Worm (Caenorhabditis elegans): ENCODE results near the gene R09F10.1.
A peak's percentile ranks its signal among the peaks of the same experiment; 100 is the strongest.

R09F10.1 gene

DNA sequence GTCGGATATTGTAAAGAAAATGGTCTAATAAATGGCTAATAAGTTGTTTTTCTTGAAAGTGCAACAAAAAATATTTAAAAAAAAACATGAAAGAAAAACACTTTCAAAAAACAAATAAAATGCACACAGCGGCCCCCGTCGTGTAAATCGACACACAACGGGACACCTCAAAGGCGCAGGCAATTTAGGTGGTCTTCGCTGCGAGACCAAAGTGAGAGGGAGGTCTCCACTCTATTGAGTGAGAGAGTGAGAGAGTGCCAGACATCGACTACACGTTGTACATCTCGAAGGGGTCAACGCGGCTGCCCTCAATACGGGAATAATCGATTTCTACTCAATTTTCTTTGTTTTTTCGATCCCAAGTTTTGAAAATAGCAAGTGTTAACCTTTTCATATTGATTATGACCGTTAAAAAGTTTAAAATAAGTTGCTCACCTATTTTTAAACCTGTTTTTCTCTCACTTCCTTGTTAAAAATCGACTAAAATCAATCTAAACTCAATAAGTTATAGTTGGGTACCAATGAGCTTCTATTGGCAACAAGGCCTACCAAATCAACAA lies 36.6 kb upstream of the R09F10.1 start, which contains the start of gene sec-16A.2 (continued):
- TF ChIP-seq mxl-2 (GFP tag; conservative IDR thresholded peaks at IDR 0.05) (no peak), nhr-42 (GFP tag; IDR thresholded peaks at IDR 0.05) (0 out of 2 replicates have a peak, but pooled peaks have one; percentile 16), T26A8.4 (GFP tag; IDR thresholded peaks at IDR 0.05) (no peak), spr-3 (GFP tag; optimal IDR thresholded peaks at IDR 0.05) (no peak), rbr-2 (tag; optimal IDR thresholded peaks at IDR 0.05) (peak; percentile 61), lin-38 (GFP tag; IDR thresholded peaks at IDR 0.05) (no peak), hmg-1.1 (GFP tag; IDR thresholded peaks at IDR 0.05) (peak; percentile 79), cey-2 (tag; optimal IDR thresholded peaks at IDR 0.05; ENCODE audit: borderline replicate concordance, insufficient read depth) (no peak), attf-4 (tag; optimal IDR thresholded peaks at IDR 0.05) (no peak), aly-2 (tag; optimal IDR thresholded peaks at IDR 0.05) (no peak), mes-2 (tag; optimal IDR thresholded peaks at IDR 0.05; ENCODE audit: poor library complexity, severe bottlenecking) (peak; percentile 75), lin-13 (GFP tag; optimal IDR thresholded peaks at IDR 0.05) (peak; percentile 77), ZK546.5 (tag; optimal IDR thresholded peaks at IDR 0.05) (no peak), aha-1 (tag) (peak; percentile 97), pha-4 (GFP tag; IDR thresholded peaks at IDR 0.05) (no peak), pha-4 (tag; optimal IDR thresholded peaks at IDR 0.05) (peak; percentile 64), php-3 (GFP tag; IDR thresholded peaks at IDR 0.05) (no peak), daf-12 (tag; optimal IDR thresholded peaks at IDR 0.05) (no peak), T20F7.1 (GFP tag; optimal IDR thresholded peaks at IDR 0.05) (no peak), F44E2.7 (GFP tag; IDR thresholded peaks at IDR 0.05) (no peak), sdz-12 (GFP tag; optimal IDR thresholded peaks at IDR 0.05) (no peak), dmd-8 (GFP tag; IDR thresholded peaks at IDR 0.05) (no peak), zip-2 (tag; optimal IDR thresholded peaks at IDR 0.05) (no peak), R02D3.7 (tag; optimal IDR thresholded peaks at IDR 0.05) (no peak), ztf-11 (tag; optimal IDR thresholded peaks at IDR 0.05) (no peak), nhr-28 (tag; optimal IDR thresholded peaks at IDR 0.05) (peak; percentile 62), pqm-1 (tag; optimal IDR thresholded peaks at IDR 0.05) (peak; percentile 37), ceh-20 (GFP tag; IDR thresholded peaks at IDR 0.05) (no peak), nhr-77 (tag; optimal IDR thresholded peaks at IDR 0.05) (peak; percentile 67), tra-1 (GFP tag; IDR thresholded peaks at IDR 0.05) (no peak), duxl-1 (tag; optimal IDR thresholded peaks at IDR 0.05; ENCODE audit: poor library complexity) (peak; percentile 24), Y5F2A.4 (GFP tag; optimal IDR thresholded peaks at IDR 0.05) (no peak), set-16 (GFP tag; IDR thresholded peaks at IDR 0.05) (no peak), ZK337.2 (GFP tag; IDR thresholded peaks at IDR 0.05) (no peak), dve-1 (tag; optimal IDR thresholded peaks at IDR 0.05; ENCODE audit: insufficient read depth) (peak; percentile 62), saeg-2 (GFP tag; IDR thresholded peaks at IDR 0.05) (no peak), lsy-2 (tag; optimal IDR thresholded peaks at IDR 0.05) (peak in 1 of 2 experiments; percentile 79), lin-15B (tag; optimal IDR thresholded peaks at IDR 0.05) (no peak), nhr-10 (tag; optimal IDR thresholded peaks at IDR 0.05) (no peak), ama-1 (optimal IDR thresholded peaks at IDR 0.05) (no peak), lin-29 (GFP tag; IDR thresholded peaks at IDR 0.05) (no peak), fkh-10 (GFP tag; optimal IDR thresholded peaks at IDR 0.05) (peak; percentile 23), dmd-6 (GFP tag; IDR thresholded peaks at IDR 0.05) (peak; percentile 55; the same call in 1 of the 2 replicates), mep-1 (tag; optimal IDR thresholded peaks at IDR 0.05) (peak; percentile 85), unc-62 (GFP tag; optimal IDR thresholded peaks at IDR 0.05 in 1 of 2) (no peak), unc-62 (tag; optimal IDR thresholded peaks at IDR 0.05) (no peak), ces-1 (GFP tag; optimal IDR thresholded peaks at IDR 0.05) (no peak), zfp-3 (GFP tag; conservative IDR thresholded peaks at IDR 0.05) (no peak), vab-7 (GFP tag; IDR thresholded peaks at IDR 0.05) (no peak), jun-1 (tag; optimal IDR thresholded peaks at IDR 0.05) (no peak), Y105C5A.15 (GFP tag; IDR thresholded peaks at IDR 0.05) (no peak), hlh-11 (tag; optimal IDR thresholded peaks at IDR 0.05) (peak; percentile 70)

Measured in whole organism, L4 larva.